Fruit fly (Drosophila melanogaster) whole organism, embryonic: ENCODE results near the gene CG8562.
A peak's percentile ranks its signal among the peaks of the same experiment; 100 is the strongest.

Experiments used
- Adf1 ChIP-seq: fragments of 200-800 bp; sonication (Bioruptor generic); IDR thresholded peaks from 2 replicates; pipeline ENCODE4 v1.3.6; 2022; ENCODE audit warnings: missing biosample characterization, missing genetic modification characterization
- Aef1 ChIP-seq: fragments of 200-800 bp; sonication (Bioruptor generic); IDR thresholded peaks from 3 replicates; pipeline ENCODE4 v1.3.6; 2022; ENCODE audit warnings: missing biosample characterization, missing genetic modification characterization
- CG10267 ChIP-seq: fragments of 200-800 bp; sonication (Bioruptor generic); optimal IDR thresholded peaks from 2 replicates; lab custom pipeline; 2018; ENCODE audit warnings: missing biosample characterization, mild to moderate bottlenecking, missing genetic modification characterization, moderate library complexity
- CG10543 ChIP-seq: fragments of 200-800 bp; sonication (Bioruptor generic); optimal IDR thresholded peaks from 3 replicates; lab custom pipeline; 2017; ENCODE audit warnings: missing biosample characterization, mild to moderate bottlenecking, missing genetic modification characterization, moderate library complexity
- CG10565 ChIP-seq: fragments of 200-800 bp; sonication (Bioruptor generic); optimal IDR thresholded peaks from 3 replicates; lab custom pipeline; 2016; ENCODE audit warnings: missing biosample characterization, mild to moderate bottlenecking, missing genetic modification characterization
- CG11696 ChIP-seq: fragments of 200-800 bp; sonication (Bioruptor generic); IDR thresholded peaks from 2 replicates; pipeline ENCODE4 v1.3.6; 2022; ENCODE audit warnings: missing biosample characterization, missing genetic modification characterization
- CG12071 ChIP-seq: fragments of 200-800 bp; sonication (Bioruptor generic); optimal IDR thresholded peaks from 3 replicates; lab custom pipeline; 2018; ENCODE audit warnings: missing biosample characterization, mild to moderate bottlenecking, missing genetic modification characterization
- CG15269 ChIP-seq: fragments of 200-800 bp; sonication (Bioruptor generic); optimal IDR thresholded peaks from 2 replicates; lab custom pipeline; 2018; ENCODE audit warnings: missing biosample characterization, mild to moderate bottlenecking, missing genetic modification characterization, moderate library complexity
- CG15479 ChIP-seq: fragments of 200-800 bp; sonication (Bioruptor generic); optimal IDR thresholded peaks from 3 replicates; lab custom pipeline; 2019; ENCODE audit warnings: missing biosample characterization, mild to moderate bottlenecking, missing genetic modification characterization, moderate library complexity
- CG17328 ChIP-seq: fragments of 200-800 bp; sonication (Bioruptor generic); IDR thresholded peaks from 2 replicates; pipeline ENCODE4 v1.3.6; 2022; ENCODE audit warnings: missing biosample characterization, missing genetic modification characterization
- CG1792 ChIP-seq: fragments of 200-800 bp; sonication (Bioruptor generic); optimal IDR thresholded peaks from 2 replicates; lab custom pipeline; 2016; ENCODE audit warnings: missing biosample characterization, missing genetic modification characterization
- CG2712 ChIP-seq: fragments of 200-800 bp; optimal IDR thresholded peaks from 3 replicates; lab custom pipeline; 2019; ENCODE audit warnings: missing biosample characterization, mild to moderate bottlenecking, missing genetic modification characterization, moderate library complexity
- CG2875 ChIP-seq: fragments of 200-800 bp; sonication (Bioruptor generic); optimal IDR thresholded peaks from 2 replicates; lab custom pipeline; 2017; ENCODE audit warnings: missing biosample characterization, mild to moderate bottlenecking, missing genetic modification characterization, missing genetic modification reagents
- CG42726 ChIP-seq: fragments of 200-800 bp; sonication (Bioruptor generic); IDR thresholded peaks from 2 replicates; pipeline ENCODE4 v1.3.6; 2022; ENCODE audit warnings: missing biosample characterization, missing genetic modification characterization; ENCODE audit not compliant: partially characterized antibody
- CG4820 ChIP-seq: fragments of 200-800 bp; sonication (Bioruptor generic); optimal IDR thresholded peaks from 3 replicates; lab custom pipeline; 2016; ENCODE audit warnings: missing biosample characterization, missing genetic modification characterization
- CG4854 ChIP-seq: fragments of 200-800 bp; sonication (Bioruptor generic); optimal IDR thresholded peaks from 2 replicates; lab custom pipeline; 2016; ENCODE audit warnings: missing biosample characterization, missing genetic modification characterization, inconsistent platforms
- CG7556 ChIP-seq: fragments of 200-800 bp; sonication (Bioruptor generic); optimal IDR thresholded peaks from 2 replicates; lab custom pipeline; 2017; ENCODE audit warnings: missing biosample characterization, mild to moderate bottlenecking, missing genetic modification characterization
- CG7987 ChIP-seq: fragments of 200-800 bp; sonication (Bioruptor generic); optimal IDR thresholded peaks from 2 replicates; lab custom pipeline; 2018; ENCODE audit warnings: missing biosample characterization, mild to moderate bottlenecking, missing genetic modification characterization, moderate library complexity
- CG9797 ChIP-seq: fragments of 200-800 bp; sonication (Bioruptor generic); optimal IDR thresholded peaks from 3 replicates; lab custom pipeline; 2018; ENCODE audit warnings: missing biosample characterization, mild to moderate bottlenecking, missing genetic modification characterization
- CTCF ChIP-seq: fragments of 200-800 bp; sonication (Bioruptor generic); optimal IDR thresholded peaks from 2 replicates; lab custom pipeline; 2017; ENCODE audit warnings: missing biosample characterization, mild to moderate bottlenecking, missing genetic modification characterization, moderate library complexity
- CkIIα-i1 ChIP-seq: fragments of 200-800 bp; sonication (Bioruptor generic); IDR thresholded peaks from 2 replicates; pipeline ENCODE4 v1.3.6; 2022; ENCODE audit warnings: missing biosample characterization, missing genetic modification characterization
- E2f1 ChIP-seq: fragments of 200-800 bp; sonication (Bioruptor generic); IDR thresholded peaks from 2 replicates; pipeline ENCODE4 v1.3.6; 2022; ENCODE audit warnings: missing biosample characterization, missing genetic modification characterization
- Eip74EF ChIP-seq, 2 experiments: fragments of 200-800 bp in 1 of 2; fragments of >200 bp in 1 of 2; sonication (Bioruptor generic) in 1 of 2; optimal IDR thresholded peaks; 2 replicates each; lab custom pipeline; 2017 to 2019; ENCODE audit warnings: missing biosample characterization in 2 of 2, missing genetic modification characterization in 2 of 2, mild to moderate bottlenecking in 1 of 2, moderate library complexity in 1 of 2
- Gsc ChIP-seq: fragments of 200-800 bp; sonication (Bioruptor generic); IDR thresholded peaks from 2 replicates; pipeline ENCODE4 v1.3.6; 2022; ENCODE audit warnings: missing biosample characterization, missing genetic modification characterization
- Hr51 ChIP-seq, 2 experiments: fragments of 200-800 bp; sonication (Bioruptor generic); optimal IDR thresholded peaks; 2 replicates in 1 of 2; 3 replicates in 1 of 2; lab custom pipeline; 2016 to 2018; ENCODE audit warnings: missing biosample characterization in 2 of 2, missing genetic modification characterization in 2 of 2, mild to moderate bottlenecking in 1 of 2, moderate library complexity in 1 of 2
- MTF-1 ChIP-seq: fragments of 200-800 bp; sonication (Bioruptor generic); optimal IDR thresholded peaks from 2 replicates; lab custom pipeline; 2018; ENCODE audit warnings: missing biosample characterization, mild to moderate bottlenecking, missing genetic modification characterization, borderline replicate concordance
- Meics ChIP-seq: fragments of 200-800 bp; sonication (Bioruptor generic); optimal IDR thresholded peaks from 2 replicates; lab custom pipeline; 2017; ENCODE audit warnings: missing biosample characterization, mild to moderate bottlenecking, missing genetic modification characterization
- Rx ChIP-seq: fragments of 200-800 bp; sonication (Bioruptor generic); IDR thresholded peaks from 2 replicates; pipeline ENCODE4 v1.3.6; 2022; ENCODE audit warnings: missing biosample characterization, missing genetic modification characterization
- Trl ChIP-seq, 3 experiments: fragments of >200 bp in 2 of 3; fragments of 200-800 bp in 1 of 3; sonication (Bioruptor generic) in 1 of 3; optimal IDR thresholded peaks; 2 replicates in 1 of 3; 3 replicates in 2 of 3; lab custom pipeline; 2016 to 2017; ENCODE audit warnings: missing biosample characterization in 1 of 3, missing genetic modification characterization in 1 of 3
- bsh ChIP-seq, 2 experiments: fragments of 200-800 bp; sonication (Bioruptor generic); optimal IDR thresholded peaks; 2 replicates each; lab custom pipeline; 2017 to 2018; ENCODE audit warnings: mild to moderate bottlenecking in 2 of 2, missing biosample characterization in 2 of 2, missing genetic modification characterization in 2 of 2, moderate library complexity in 1 of 2
- cato ChIP-seq: fragments of 200-800 bp; sonication (Bioruptor generic); optimal IDR thresholded peaks from 2 replicates; lab custom pipeline; 2016; ENCODE audit warnings: missing biosample characterization, missing genetic modification characterization, borderline replicate concordance
- crc ChIP-seq: fragments of 200-800 bp; sonication (Bioruptor generic); optimal IDR thresholded peaks from 2 replicates; lab custom pipeline; 2016; ENCODE audit warnings: missing biosample characterization, missing genetic modification characterization
- crp ChIP-seq, 2 experiments: fragments of 200-800 bp; sonication (Bioruptor generic); optimal IDR thresholded peaks; 2 replicates in 1 of 2; 3 replicates in 1 of 2; lab custom pipeline; 2017; ENCODE audit warnings: missing biosample characterization in 2 of 2, missing genetic modification characterization in 2 of 2, mild to moderate bottlenecking in 1 of 2, moderate library complexity in 1 of 2
- dan ChIP-seq: fragments of 200-800 bp; sonication (Bioruptor generic); IDR thresholded peaks from 2 replicates; pipeline ENCODE4 v1.3.6; 2022; ENCODE audit warnings: missing biosample characterization, missing genetic modification characterization
- dmrt11E ChIP-seq: fragments of 200-800 bp; sonication (Bioruptor generic); optimal IDR thresholded peaks from 3 replicates; lab custom pipeline; 2018; ENCODE audit warnings: missing biosample characterization, mild to moderate bottlenecking, missing genetic modification characterization, moderate library complexity
- ems ChIP-seq: fragments of 200-800 bp; sonication (Bioruptor generic); optimal IDR thresholded peaks from 3 replicates; lab custom pipeline; 2016; ENCODE audit warnings: missing biosample characterization, missing genetic modification characterization
- eve ChIP-seq, 2 experiments: fragments of >200 bp; optimal IDR thresholded peaks; 2 replicates each; lab custom pipeline; 2017; ENCODE audit warnings: missing biosample characterization in 2 of 2, missing genetic modification characterization in 2 of 2
- fru ChIP-seq: fragments of >200 bp; optimal IDR thresholded peaks from 2 replicates; lab custom pipeline; 2017
- gcm ChIP-seq: fragments of 200-800 bp; sonication (Bioruptor generic); optimal IDR thresholded peaks from 2 replicates; lab custom pipeline; 2019; ENCODE audit warnings: missing biosample characterization, mild to moderate bottlenecking, missing genetic modification characterization, moderate library complexity
- hkb ChIP-seq, 2 experiments: fragments of 200-800 bp in 1 of 2; fragments of >200 bp in 1 of 2; sonication (Bioruptor generic) in 1 of 2; IDR thresholded peaks in 1 of 2; optimal IDR thresholded peaks in 1 of 2; 2 replicates each; pipeline versions ENCODE4 v1.3.6 to Lab custom; 2017 to 2022; ENCODE audit warnings: missing biosample characterization in 1 of 2, missing genetic modification characterization in 1 of 2
- lbe ChIP-seq: fragments of 200-800 bp; sonication (Bioruptor generic); optimal IDR thresholded peaks from 2 replicates; lab custom pipeline; 2016; ENCODE audit warnings: missing biosample characterization, mild to moderate bottlenecking, missing genetic modification characterization
- sens-2 ChIP-seq: fragments of 200-800 bp; sonication (Bioruptor generic); IDR thresholded peaks from 2 replicates; pipeline ENCODE4 v1.3.6; 2022; ENCODE audit warnings: missing biosample characterization, missing genetic modification characterization
- sim ChIP-seq: fragments of 200-800 bp; sonication (Bioruptor generic); IDR thresholded peaks from 2 replicates; pipeline ENCODE4 v1.3.6; 2022; ENCODE audit warnings: missing biosample characterization, missing genetic modification characterization
- slbo ChIP-seq: fragments of 200-800 bp; sonication (Bioruptor generic); IDR thresholded peaks from 2 replicates; pipeline ENCODE4 v1.3.6; 2022; ENCODE audit warnings: missing biosample characterization, missing genetic modification characterization
- slou ChIP-seq: fragments of 200-800 bp; sonication (Bioruptor generic); optimal IDR thresholded peaks from 3 replicates; lab custom pipeline; 2016; ENCODE audit warnings: missing biosample characterization, missing genetic modification characterization
- slp2 ChIP-seq: fragments of 200-800 bp; sonication (Bioruptor generic); optimal IDR thresholded peaks from 2 replicates; lab custom pipeline; 2016; ENCODE audit warnings: missing biosample characterization, missing genetic modification characterization
- wek ChIP-seq: fragments of 200-800 bp; sonication (Bioruptor generic); optimal IDR thresholded peaks from 3 replicates; lab custom pipeline; 2018; ENCODE audit warnings: missing biosample characterization, mild to moderate bottlenecking, missing genetic modification characterization, moderate library complexity

CG8562 gene

DNA sequence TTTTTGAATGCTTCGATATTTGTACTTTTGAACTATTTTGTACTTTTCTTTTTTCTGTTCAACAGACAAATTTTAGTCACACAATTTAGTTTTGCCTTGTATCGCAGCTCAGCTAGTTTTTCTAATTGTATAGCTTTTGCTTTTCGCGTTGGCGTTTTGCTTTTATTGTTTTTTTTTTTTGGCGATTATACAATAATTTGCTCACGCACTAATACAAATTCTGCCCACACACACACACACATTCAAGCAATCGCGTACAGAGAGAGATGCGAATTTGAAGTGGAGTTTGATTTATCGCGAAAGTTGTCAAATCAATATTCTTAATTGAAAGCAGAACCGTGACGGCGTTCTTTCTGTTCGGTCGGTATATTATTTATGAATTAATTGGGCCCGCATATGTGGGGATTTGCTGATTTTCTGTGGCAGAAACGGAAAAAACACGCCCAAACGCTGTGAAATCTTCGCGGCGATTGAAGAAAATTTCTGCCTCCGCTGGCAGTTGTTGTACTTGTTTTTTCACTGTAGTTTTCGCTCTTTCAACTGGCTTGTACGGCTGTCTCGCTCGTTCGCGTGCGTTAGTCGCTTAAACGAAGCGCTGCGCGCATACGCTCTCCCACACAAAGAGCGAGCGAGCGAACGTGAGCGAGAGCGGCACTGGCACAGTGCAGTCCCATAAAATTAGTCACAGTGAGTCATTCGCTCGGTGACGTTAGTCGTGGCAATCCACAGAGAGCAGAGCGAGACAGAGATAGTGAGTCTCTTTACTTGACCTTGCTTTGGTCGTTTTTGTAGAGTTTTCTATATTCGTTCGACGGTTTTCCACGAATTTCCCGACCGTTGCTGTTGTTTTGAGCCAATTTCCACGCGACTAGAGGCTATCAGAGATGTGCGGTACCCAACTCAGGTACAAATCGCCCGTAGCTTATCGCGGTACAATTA, 36.9 kb downstream of the CG8562 start, which contains the start of gene Rac2 (continued):
- TF ChIP-seq slp2 (no peak), CG15269 (peak; percentile 5), slbo (0 out of 2 replicates have a peak, but pooled peaks have one; percentile 33), Rx (0 out of 2 replicates have a peak, but pooled peaks have one; percentile 16), CG7556 (GFP tag; lab: Kevin White, UChicago) (no peak), fru (no peak), CG9797 (GFP tag; lab: Kevin White, UChicago) (no peak), dan (GFP tag; lab: Robert Waterston, UW) (no peak), MTF-1 (no peak), CTCF (GFP tag; lab: Kevin White, UChicago) (no peak), sim (GFP tag; lab: Robert Waterston, UW) (peak; percentile 44; the same call in 1 of the 2 replicates), sens-2 (GFP tag; lab: Robert Waterston, UW) (no peak; the same call in 1 of the 2 replicates), slou (GFP tag; lab: Kevin White, UChicago) (no peak), CG2712 (peak; percentile 23), Hr51 (GFP tag; optimal IDR thresholded peaks at IDR 0.05; lab: Kevin White, UChicago) (no peak), gcm (GFP tag; lab: Kevin White, UChicago) (peak; percentile 82), Gsc (GFP tag; lab: Robert Waterston, UW) (no peak), CG4820 (GFP tag; lab: Kevin White, UChicago) (no peak), CG2875 (no peak), crp (GFP tag; optimal IDR thresholded peaks at IDR 0.05; lab: Kevin White, UChicago) (no peak), CG12071 (GFP tag; lab: Kevin White, UChicago) (no peak), lbe (no peak), CG10543 (GFP tag; lab: Kevin White, UChicago) (peak; percentile 67), CG11696 (GFP tag; lab: Robert Waterston, UW) (no peak), cato (GFP tag; lab: Kevin White, UChicago) (no peak), E2f1 (no peak), ems (GFP tag; lab: Kevin White, UChicago) (no peak), bsh (GFP tag; optimal IDR thresholded peaks at IDR 0.05; lab: Kevin White, UChicago) (peak; percentile 14 to 24), wek (no peak), CG42726 (GFP tag; lab: Robert Waterston, UW) (0 out of 2 replicates have a peak, but pooled peaks have one; percentile 18), CG1792 (GFP tag; lab: Kevin White, UChicago) (no peak), CG17328 (GFP tag; lab: Robert Waterston, UW) (0 out of 2 replicates have a peak, but pooled peaks have one; percentile 10), CG4854 (GFP tag; lab: Kevin White, UChicago) (peak; percentile 17), crc (GFP tag; lab: Kevin White, UChicago) (no peak), eve (GFP tag; optimal IDR thresholded peaks at IDR 0.05; lab: Kevin White, UChicago) (peak in 1 of 2 experiments; percentile 60), Adf1 (GFP tag; lab: Robert Waterston, UW) (peak; percentile 65), CkIIα-i1 (GFP tag; lab: Robert Waterston, UW) (no peak), Meics (GFP tag; lab: Kevin White, UChicago) (no peak), CG15479 (GFP tag; lab: Kevin White, UChicago) (peak; percentile 34), Aef1 (GFP tag; lab: Robert Waterston, UW) (peak; percentile 74), CG10267 (tag; lab: Kevin White, UChicago) (no peak), dmrt11E (tag; lab: Kevin White, UChicago) (no peak), CG10565 (GFP tag; lab: Kevin White, UChicago) (no peak), Trl (optimal IDR thresholded peaks at IDR 0.05; lab: Kevin White, UChicago) (peak; percentile 95), Trl (GFP tag; optimal IDR thresholded peaks at IDR 0.05; lab: Kevin White, UChicago) (peak; percentile 77), hkb (optimal IDR thresholded peaks at IDR 0.05; lab: Kevin White, UChicago) (no peak), hkb (GFP tag; IDR thresholded peaks at IDR 0.05; lab: Robert Waterston, UW) (peak; percentile 45), CG7987 (GFP tag; lab: Kevin White, UChicago) (peak; percentile 75), Eip74EF (GFP tag; optimal IDR thresholded peaks at IDR 0.05; lab: Kevin White, UChicago) (peak in 1 of 2 experiments; percentile 23)
